Worm (Caenorhabditis elegans): ENCODE results near the gene poml-1.

Gene poml-1

DNA sequence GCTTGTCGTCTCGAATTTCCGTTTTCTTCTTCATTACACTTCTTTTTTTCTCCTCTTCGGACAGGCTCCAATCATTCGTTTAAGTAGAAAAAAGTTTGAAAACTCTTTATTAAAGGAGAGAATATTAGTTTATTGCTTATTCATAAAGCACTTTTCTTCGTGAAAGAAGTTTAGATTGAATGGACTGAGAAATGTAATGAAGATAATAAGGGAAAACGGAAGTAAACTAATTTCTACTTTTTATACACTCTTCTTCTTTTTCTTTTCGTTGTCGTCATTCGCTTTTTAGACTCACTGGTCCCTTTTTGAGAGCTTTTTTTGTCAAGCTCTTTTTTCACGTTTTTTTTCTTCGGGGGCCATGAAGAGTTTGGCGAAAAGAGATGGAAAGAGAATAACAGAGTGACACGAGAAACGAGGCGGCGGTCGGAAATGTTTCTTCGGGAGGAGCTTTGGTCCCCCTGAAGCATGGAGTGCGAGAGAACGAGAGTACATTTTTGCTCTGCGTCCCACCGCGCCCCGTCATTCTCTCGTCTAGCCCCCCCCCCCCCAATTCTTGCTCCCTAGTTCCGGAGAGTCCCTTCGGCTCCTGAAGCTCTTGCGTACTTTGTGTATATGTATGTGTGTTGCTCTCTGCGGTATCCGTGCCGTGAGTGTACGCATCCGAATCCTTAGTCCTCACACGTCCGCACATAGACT lies 16.6 kb upstream of the poml-1 start (continued):
- TF ChIP-seq sup-37 (GFP tag; optimal IDR thresholded peaks at IDR 0.05) (no peak), ceh-8 (GFP tag; optimal IDR thresholded peaks at IDR 0.05) (no peak), aha-1 (tag; optimal IDR thresholded peaks at IDR 0.05) (no peak), unc-98 (GFP tag; IDR thresholded peaks at IDR 0.05) (no peak), nhr-11 (tag; optimal IDR thresholded peaks at IDR 0.05) (no peak), unc-30 (tag; optimal IDR thresholded peaks at IDR 0.05) (no peak), pax-3 (tag; optimal IDR thresholded peaks at IDR 0.05) (no peak), pag-3 (tag; optimal IDR thresholded peaks at IDR 0.05; ENCODE audit: borderline replicate concordance, insufficient read depth) (no peak), egl-27 (tag; optimal IDR thresholded peaks at IDR 0.05) (no peak), fkh-10 (GFP tag; optimal IDR thresholded peaks at IDR 0.05) (peak; percentile 37), unc-130 (tag; optimal IDR thresholded peaks at IDR 0.05) (no peak), jun-1 (tag; optimal IDR thresholded peaks at IDR 0.05) (no peak), elt-2 (tag; optimal IDR thresholded peaks at IDR 0.05) (no peak), lsy-2 (tag; optimal IDR thresholded peaks at IDR 0.05) (peak in 1 of 2 experiments; percentile 46), alr-1 (tag; optimal IDR thresholded peaks at IDR 0.05; ENCODE audit: borderline replicate concordance) (no peak), nhr-237 (tag; optimal IDR thresholded peaks at IDR 0.05) (no peak), blmp-1 (tag; optimal IDR thresholded peaks at IDR 0.05) (no peak), nhr-90 (tag; optimal IDR thresholded peaks at IDR 0.05; ENCODE audit: poor library complexity) (no peak), nhr-47 (tag; optimal IDR thresholded peaks at IDR 0.05) (peak; percentile 43), ztf-4 (tag; optimal IDR thresholded peaks at IDR 0.05) (no peak), unc-86 (tag; optimal IDR thresholded peaks at IDR 0.05) (peak; percentile 50), isw-1 (GFP tag; IDR thresholded peaks at IDR 0.05) (no peak; the same call in 1 of the 2 replicates), irx-1 (tag; optimal IDR thresholded peaks at IDR 0.05) (no peak), nhr-71 (tag; optimal IDR thresholded peaks at IDR 0.05) (peak; percentile 96), nhr-85 (tag) (no peak), lin-13 (GFP tag; optimal IDR thresholded peaks at IDR 0.05) (no peak), ama-1 (optimal IDR thresholded peaks at IDR 0.05) (no peak), nhr-76 (tag; optimal IDR thresholded peaks at IDR 0.05) (no peak), snu-23 (GFP tag; optimal IDR thresholded peaks at IDR 0.05) (no peak), lir-3 (tag; optimal IDR thresholded peaks at IDR 0.05; ENCODE audit: poor library complexity) (no peak), ces-1 (GFP tag; optimal IDR thresholded peaks at IDR 0.05) (peak; percentile 73), swsn-7 (tag; optimal IDR thresholded peaks at IDR 0.05) (peak; percentile 36), xbp-1 (tag; optimal IDR thresholded peaks at IDR 0.05) (no peak), grh-1 (GFP tag; IDR thresholded peaks at IDR 0.05) (no peak), C34B4.2 (tag; optimal IDR thresholded peaks at IDR 0.05) (no peak), hlh-17 (GFP tag; optimal IDR thresholded peaks at IDR 0.05; ENCODE audit: borderline replicate concordance) (no peak), C16A3.4 (tag; optimal IDR thresholded peaks at IDR 0.05) (no peak), ets-5 (GFP tag; IDR thresholded peaks at IDR 0.05) (no peak), fkh-4 (tag; optimal IDR thresholded peaks at IDR 0.05; ENCODE audit: borderline replicate concordance) (no peak), nhr-28 (tag; optimal IDR thresholded peaks at IDR 0.05) (no peak)

DNA sequence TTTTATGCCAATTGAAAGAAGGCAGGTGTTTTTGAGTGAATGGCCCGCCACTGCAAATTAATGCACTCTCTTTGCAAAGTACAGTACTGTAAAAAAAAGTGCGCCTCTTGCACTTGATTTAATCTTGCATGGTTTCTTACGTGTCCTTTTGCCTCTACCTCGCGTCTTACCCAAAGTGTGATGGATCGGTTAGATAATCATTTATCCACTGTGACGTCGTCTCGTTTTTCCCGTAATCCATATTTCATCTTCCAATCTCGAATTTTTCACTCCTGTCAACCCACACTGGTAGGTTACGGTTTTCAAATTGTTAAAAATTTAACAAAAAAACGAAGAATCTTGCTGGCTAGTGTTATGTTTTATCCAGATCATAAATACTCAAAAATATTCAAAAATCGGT lies 14.0 kb upstream of the poml-1 start:
- TF ChIP-seq ztf-11 (tag; optimal IDR thresholded peaks at IDR 0.05) (no peak), unc-86 (tag; optimal IDR thresholded peaks at IDR 0.05) (no peak), hlh-17 (GFP tag; optimal IDR thresholded peaks at IDR 0.05; ENCODE audit: borderline replicate concordance) (no peak), sup-37 (GFP tag; optimal IDR thresholded peaks at IDR 0.05) (no peak), blmp-1 (tag; optimal IDR thresholded peaks at IDR 0.05) (peak; percentile 48), lir-3 (tag; optimal IDR thresholded peaks at IDR 0.05; ENCODE audit: poor library complexity) (no peak), nhr-20 (tag; optimal IDR thresholded peaks at IDR 0.05) (peak; percentile 43), unc-30 (tag; optimal IDR thresholded peaks at IDR 0.05) (no peak), lin-14 (GFP tag; optimal IDR thresholded peaks at IDR 0.05) (peak; percentile 29), hpl-2 (GFP tag; optimal IDR thresholded peaks at IDR 0.05) (no peak), pag-3 (tag; optimal IDR thresholded peaks at IDR 0.05; ENCODE audit: borderline replicate concordance, insufficient read depth) (no peak), nhr-85 (tag) (peak; percentile 87), lin-35 (GFP tag; optimal IDR thresholded peaks at IDR 0.05) (no peak)
